Worm (Caenorhabditis elegans): ENCODE results near the gene cpn-2.

- no peak for TF ChIP-seq sox-4 (tag; optimal IDR thresholded peaks at IDR 0.05)
- TF ChIP-seq fkh-10 (GFP tag; optimal IDR thresholded peaks at IDR 0.05): no peak
- TF ChIP-seq pqm-1 (tag; optimal IDR thresholded peaks at IDR 0.05): no peak
- TF ChIP-seq unc-62 (GFP tag; optimal IDR thresholded peaks at IDR 0.05): no peak
Observed at ce11 chrII:378351-378750, 40.8 kb downstream of the cpn-2 start, which contains the start of gene C03H5.9.
